Fruit fly (Drosophila melanogaster) whole organism: ENCODE measurements around the gene Cpsf5.

Experiments used
- CG8478 ChIP-seq: fragments of >200 bp; optimal IDR thresholded peaks from 2 replicates; lab custom pipeline; 2018; ENCODE audit warnings: inconsistent platforms
- Dll ChIP-seq: fragments of >200 bp; optimal IDR thresholded peaks from 2 replicates; lab custom pipeline; 2017
- EcR ChIP-seq, 2 experiments: fragments of >200 bp; optimal IDR thresholded peaks; 2 replicates each; lab custom pipeline; 2017; ENCODE audit warnings: missing biosample characterization in 2 of 2, missing genetic modification characterization in 2 of 2, missing genetic modification reagents in 2 of 2

Gene Cpsf5

dm6 chr3L:9462247-9462769, 51.5 kb downstream of the Cpsf5 start:
- TF ChIP-seq CG8478 (lab: Kevin White, UChicago) (no peak), Dll (lab: Kevin White, UChicago) (peak; percentile 41)

- no peak for TF ChIP-seq EcR (GFP tag; optimal IDR thresholded peaks at IDR 0.05; lab: Kevin White, UChicago)
These were observed 52.0 kb downstream of the Cpsf5 start for dm6 chr3L:9462794-9463193.
